Worm (Caenorhabditis elegans): ENCODE measurements around the gene Y54F10BM.9.

The Y54F10BM.9 gene

DNA sequence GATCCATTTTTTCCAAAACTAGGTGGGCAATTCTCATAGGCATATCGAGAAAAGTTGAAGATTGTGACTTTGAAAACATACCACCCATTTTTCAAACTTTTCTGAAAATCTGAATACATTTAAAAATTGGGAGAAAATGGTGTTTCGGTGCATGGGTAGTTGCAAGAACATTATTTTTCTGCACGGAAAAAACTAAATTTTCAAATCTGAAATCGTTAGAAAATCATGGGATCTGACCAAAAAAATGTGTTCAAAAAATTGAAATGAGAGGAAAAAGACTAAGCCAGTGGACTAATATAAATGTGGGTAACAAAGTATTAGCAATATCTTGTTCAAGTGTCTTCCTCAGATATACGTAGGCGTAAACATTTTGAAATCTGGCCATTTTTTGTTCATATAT lies 45.9 kb downstream of the Y54F10BM.9 start, which contains the start of gene fbxa-43:
fbxa-43 (minus strand) TSS at position 101 of the 400 bp plus-strand sequence.
- no peak for TF ChIP-seq flt-1 (GFP tag; IDR thresholded peaks at IDR 0.05)
- no peak for TF ChIP-seq med-1 (GFP tag; optimal IDR thresholded peaks at IDR 0.05; ENCODE audit: insufficient read depth)
- no peak for TF ChIP-seq ref-1 (GFP tag; conservative IDR thresholded peaks at IDR 0.05)
- TF ChIP-seq ztf-29 (GFP tag; IDR thresholded peaks at IDR 0.05), result no peak
- TF ChIP-seq klf-2 (GFP tag; conservative IDR thresholded peaks at IDR 0.05), result no peak
- TF ChIP-seq cog-1 (tag; optimal IDR thresholded peaks at IDR 0.05), result no peak

DNA sequence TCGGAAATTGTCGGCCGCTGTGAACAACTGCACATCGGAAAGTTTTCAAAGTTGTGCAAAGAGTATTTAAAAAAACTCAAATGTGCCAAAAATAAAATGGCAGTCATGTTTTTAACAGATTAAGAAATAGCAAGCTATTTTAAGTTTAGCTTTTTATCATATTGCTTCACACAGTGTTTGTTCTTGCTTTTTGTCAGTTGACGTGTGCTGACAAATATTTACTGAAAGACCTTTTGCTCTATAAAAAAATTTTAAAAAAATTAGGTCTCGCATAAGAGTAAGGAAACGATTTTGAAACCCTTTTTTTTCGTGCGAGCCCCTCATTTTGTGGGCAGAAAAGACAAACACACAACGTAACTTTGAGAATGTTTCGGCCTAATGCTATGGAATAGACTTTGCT lies 49.2 kb downstream of the Y54F10BM.9 start, which contains the start of gene fbxa-71:
fbxa-71 (plus strand) TSS at position 301 of the 400 bp plus-strand sequence.
- no peak for TF ChIP-seq flt-1 (GFP tag; IDR thresholded peaks at IDR 0.05)
- no peak for TF ChIP-seq T22C8.4 (GFP tag; IDR thresholded peaks at IDR 0.05)
- TF ChIP-seq klf-2 (GFP tag; conservative IDR thresholded peaks at IDR 0.05), result no peak
- TF ChIP-seq cog-1 (tag; optimal IDR thresholded peaks at IDR 0.05), result no peak
- TF ChIP-seq med-1 (GFP tag; optimal IDR thresholded peaks at IDR 0.05; ENCODE audit: insufficient read depth), result no peak
- no peak for TF ChIP-seq ztf-23 (GFP tag; IDR thresholded peaks at IDR 0.05)
- TF ChIP-seq tab-1 (GFP tag; IDR thresholded peaks at IDR 0.05), result no peak
- no peak for TF ChIP-seq ref-1 (GFP tag; conservative IDR thresholded peaks at IDR 0.05)
- TF ChIP-seq ztf-29 (GFP tag; IDR thresholded peaks at IDR 0.05), result no peak

DNA sequence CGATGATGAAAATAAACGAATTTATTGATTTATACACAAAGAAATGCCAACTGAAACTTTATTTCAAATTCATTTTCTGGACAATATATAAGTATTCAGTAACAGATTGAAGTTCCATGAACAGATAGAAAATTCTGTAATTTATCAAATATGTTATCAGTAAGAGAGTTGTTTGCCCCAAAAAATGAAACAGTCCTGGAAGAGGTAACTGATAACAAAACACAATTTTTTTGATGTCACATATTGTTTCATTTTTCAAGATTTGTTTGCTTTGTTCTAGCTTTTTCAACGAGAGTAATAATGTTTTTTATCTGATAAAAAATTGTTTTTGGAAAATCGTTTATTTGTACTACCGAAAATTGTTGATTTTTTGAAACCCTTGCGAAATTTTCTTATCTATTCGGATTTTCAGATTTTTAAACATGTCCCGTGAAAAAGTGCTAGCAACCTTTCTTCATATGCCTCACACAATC lies 51.7 kb downstream of the Y54F10BM.9 start, which contains the start of gene fbxa-73:
fbxa-73 (plus strand) TSS at position 423 of the 473 bp plus-strand sequence.
- no peak for TF ChIP-seq ztf-29 (GFP tag; IDR thresholded peaks at IDR 0.05)
- no peak for TF ChIP-seq ztf-23 (GFP tag; IDR thresholded peaks at IDR 0.05)
- TF ChIP-seq T22C8.4 (GFP tag; IDR thresholded peaks at IDR 0.05), result no peak
- no peak for TF ChIP-seq flt-1 (GFP tag; IDR thresholded peaks at IDR 0.05)
- no peak for TF ChIP-seq tab-1 (GFP tag; IDR thresholded peaks at IDR 0.05)
- no peak for TF ChIP-seq ref-1 (GFP tag; conservative IDR thresholded peaks at IDR 0.05)
- TF ChIP-seq med-1 (GFP tag; optimal IDR thresholded peaks at IDR 0.05; ENCODE audit: insufficient read depth), result no peak
- TF ChIP-seq klf-2 (GFP tag; conservative IDR thresholded peaks at IDR 0.05), result no peak

DNA sequence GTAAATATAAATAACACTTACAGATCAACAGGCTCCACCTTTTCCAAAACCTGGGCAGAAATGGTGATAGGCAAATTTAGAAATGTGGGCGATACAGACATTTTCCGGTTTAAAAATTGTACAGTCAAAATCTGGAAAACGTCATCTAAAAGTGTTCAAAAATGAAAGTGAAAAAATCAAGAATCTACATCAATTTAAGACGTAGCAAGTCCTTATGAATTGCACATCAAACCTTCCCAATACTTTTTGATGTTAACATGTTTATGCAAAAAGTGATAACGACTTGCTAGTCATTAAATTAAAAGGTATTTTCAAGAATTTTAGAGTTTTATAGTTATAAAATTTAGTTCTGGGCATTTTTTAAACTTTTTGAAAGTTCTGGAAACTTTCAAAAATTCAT lies 53.4 kb downstream of the Y54F10BM.9 start, which contains the start of gene fbxa-7:
fbxa-7 (minus strand) TSS at position 101 of the 400 bp plus-strand sequence.
- TF ChIP-seq tab-1 (GFP tag; IDR thresholded peaks at IDR 0.05) (no peak), med-1 (GFP tag; optimal IDR thresholded peaks at IDR 0.05; ENCODE audit: insufficient read depth) (no peak)

DNA sequence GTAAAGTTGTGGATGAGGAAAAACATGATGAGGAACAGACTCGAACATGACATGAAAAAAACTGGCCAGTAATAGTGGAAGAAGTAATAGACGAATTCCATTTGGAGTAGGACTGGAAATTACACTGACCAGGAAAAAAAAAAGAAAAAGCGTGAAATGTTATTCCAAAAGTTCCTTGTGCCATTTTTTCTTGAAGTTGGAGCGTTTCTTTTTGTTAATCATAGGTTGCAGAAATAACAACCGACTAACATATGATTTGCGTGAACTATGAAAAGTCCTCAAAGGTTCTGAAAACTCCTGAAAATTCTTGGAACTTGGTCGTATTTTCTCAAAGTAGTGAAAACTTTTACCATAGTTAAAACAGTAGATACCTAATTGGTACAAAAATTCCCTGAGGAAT lies 59.0 kb downstream of the Y54F10BM.9 start, which contains the start of gene srd-67:
srd-67 (minus strand) TSS at position 101 of the 400 bp plus-strand sequence.
- TF ChIP-seq med-1 (GFP tag; optimal IDR thresholded peaks at IDR 0.05; ENCODE audit: insufficient read depth) (no peak), klf-2 (GFP tag; conservative IDR thresholded peaks at IDR 0.05) (no peak)
